Worm (Caenorhabditis elegans) whole organism, L1 larva: ENCODE measurements around the gene F25B3.5.

Source experiments
- C04F5.9 ChIP-seq: sonication (generic microtip); optimal IDR thresholded peaks from 2 replicates; lab custom pipeline; 2016; ENCODE audit warnings: missing genetic modification characterization, missing compliant biosample characterization
- C16A3.4 ChIP-seq: fragments of 150-350 bp; optimal IDR thresholded peaks from 2 replicates; lab custom pipeline; 2014; ENCODE audit warnings: missing biosample characterization, missing genetic modification characterization
- Y116A8C.19 ChIP-seq: sonication (generic microtip); optimal IDR thresholded peaks from 2 replicates; lab custom pipeline; 2016; ENCODE audit warnings: missing compliant biosample characterization, missing genetic modification characterization, borderline replicate concordance
- aha-1 ChIP-seq: fragments of 150-350 bp; optimal IDR thresholded peaks from 2 replicates; lab custom pipeline; 2014; ENCODE audit warnings: missing biosample characterization, missing genetic modification characterization
- blmp-1 ChIP-seq: fragments of 150-350 bp; optimal IDR thresholded peaks from 2 replicates; lab custom pipeline; 2014; ENCODE audit warnings: missing biosample characterization, missing genetic modification characterization
- ceh-8 ChIP-seq: fragments of 200-800 bp; sonication (Bioruptor generic); optimal IDR thresholded peaks from 2 replicates; lab custom pipeline; 2018; ENCODE audit warnings: mild to moderate bottlenecking, missing genetic modification characterization, moderate library complexity, missing compliant biosample characterization
- ces-1 ChIP-seq: fragments of 150-350 bp; optimal IDR thresholded peaks from 2 replicates; lab custom pipeline; 2014; ENCODE audit warnings: missing biosample characterization, missing genetic modification reagents, missing genetic modification characterization
- dsc-1 ChIP-seq: sonication (generic microtip); optimal IDR thresholded peaks from 2 replicates; lab custom pipeline; 2016; ENCODE audit warnings: mild to moderate bottlenecking, missing genetic modification characterization, missing compliant biosample characterization
- efl-1 ChIP-seq, 4 experiments: fragments of 150-350 bp; optimal IDR thresholded peaks in 3 of 4; peaks in 1 of 4; 1 replicate in 1 of 4; 2 replicates in 3 of 4; lab custom pipeline; 2014; ENCODE audit warnings: missing biosample characterization in 2 of 4, missing genetic modification characterization in 2 of 4, missing genetic modification reagents in 2 of 4
- egl-13 ChIP-seq: sonication (generic microtip); optimal IDR thresholded peaks from 2 replicates; lab custom pipeline; 2016; ENCODE audit warnings: missing genotype, missing genetic modification reagents, missing genetic modification characterization, missing compliant biosample characterization
- elt-2 ChIP-seq: sonication (generic microtip); optimal IDR thresholded peaks from 2 replicates; lab custom pipeline; 2016; ENCODE audit warnings: missing genetic modification characterization, mild to moderate bottlenecking, inconsistent platforms, missing compliant biosample characterization, missing genetic modification reagents
- elt-3 ChIP-seq, 6 experiments: fragments of 150-350 bp in 1 of 6; sonication (generic microtip); optimal IDR thresholded peaks; 2 replicates each; lab custom pipeline; 2017 to 2018; ENCODE audit warnings: missing biosample characterization in 6 of 6, missing genetic modification characterization in 6 of 6, inconsistent platforms in 1 of 6
- fos-1 ChIP-seq: fragments of 150-350 bp; optimal IDR thresholded peaks from 2 replicates; lab custom pipeline; 2014; ENCODE audit warnings: missing biosample characterization, missing genetic modification characterization
- grh-1 ChIP-seq: fragments of 200-800 bp; sonication (Bioruptor generic); IDR thresholded peaks from 2 replicates; pipeline ENCODE4 v1.3.6; 2022; ENCODE audit warnings: missing genetic modification reagents, missing genetic modification characterization, missing compliant biosample characterization
- hlh-17 ChIP-seq: fragments of 200-800 bp; sonication (Bioruptor generic); optimal IDR thresholded peaks from 2 replicates; lab custom pipeline; 2018; ENCODE audit warnings: missing genetic modification characterization, mild to moderate bottlenecking, missing compliant biosample characterization, moderate library complexity, borderline replicate concordance
- jun-1 ChIP-seq: fragments of 150-350 bp; optimal IDR thresholded peaks from 2 replicates; lab custom pipeline; 2014; ENCODE audit warnings: missing biosample characterization, missing genetic modification reagents, missing genetic modification characterization
- lin-13 ChIP-seq: fragments of 150-350 bp; optimal IDR thresholded peaks from 2 replicates; lab custom pipeline; 2014; ENCODE audit warnings: missing biosample characterization, missing genetic modification reagents, missing genetic modification characterization
- lin-14 ChIP-seq: fragments of 200-800 bp; sonication (Bioruptor generic); optimal IDR thresholded peaks from 2 replicates; lab custom pipeline; 2018; ENCODE audit warnings: mild to moderate bottlenecking, missing genetic modification characterization, moderate library complexity, missing compliant biosample characterization
- lin-35 ChIP-seq, 2 experiments: fragments of 150-350 bp; optimal IDR thresholded peaks; 2 replicates each; lab custom pipeline; 2014; ENCODE audit warnings: missing biosample characterization in 2 of 2, missing genetic modification characterization in 2 of 2, missing genetic modification reagents in 2 of 2
- lin-39 ChIP-seq: fragments of 150-350 bp; optimal IDR thresholded peaks from 2 replicates; lab custom pipeline; 2014; ENCODE audit warnings: missing biosample characterization, missing genetic modification reagents, missing genetic modification characterization
- mdl-1 ChIP-seq, 2 experiments: fragments of 150-350 bp; optimal IDR thresholded peaks; 2 replicates each; lab custom pipeline; 2014 to 2017; ENCODE audit warnings: missing biosample characterization in 2 of 2, missing genetic modification characterization in 2 of 2, inconsistent platforms in 1 of 2
- nhr-76 ChIP-seq: sonication (generic microtip); optimal IDR thresholded peaks from 2 replicates; lab custom pipeline; 2017; ENCODE audit warnings: missing biosample characterization, missing genetic modification characterization
- nhr-77 ChIP-seq: fragments of 150-350 bp; optimal IDR thresholded peaks from 2 replicates; lab custom pipeline; 2014; ENCODE audit warnings: missing biosample characterization, missing genetic modification characterization
- nhr-90 ChIP-seq: sonication (generic microtip); optimal IDR thresholded peaks from 2 replicates; lab custom pipeline; 2016; ENCODE audit warnings: mild to moderate bottlenecking, missing genetic modification characterization, missing compliant biosample characterization; ENCODE audit not compliant: poor library complexity
- rnt-1 ChIP-seq: sonication (generic microtip); optimal IDR thresholded peaks from 2 replicates; lab custom pipeline; 2016; ENCODE audit warnings: mild to moderate bottlenecking, missing genetic modification characterization, moderate library complexity, missing compliant biosample characterization
- skn-1 ChIP-seq: fragments of 150-350 bp; optimal IDR thresholded peaks from 2 replicates; lab custom pipeline; 2014; ENCODE audit warnings: missing biosample characterization, missing genetic modification characterization
- snu-23 ChIP-seq: sonication (generic microtip); optimal IDR thresholded peaks from 2 replicates; lab custom pipeline; 2016; ENCODE audit warnings: missing genetic modification characterization, missing compliant biosample characterization
- sox-4 ChIP-seq: sonication (generic microtip); optimal IDR thresholded peaks from 2 replicates; lab custom pipeline; 2016; ENCODE audit warnings: missing genetic modification characterization, missing compliant biosample characterization
- sptf-1 ChIP-seq: fragments of 150-350 bp; optimal IDR thresholded peaks from 2 replicates; lab custom pipeline; 2014; ENCODE audit warnings: missing biosample characterization, missing genetic modification characterization
- swsn-7 ChIP-seq: sonication (generic microtip); optimal IDR thresholded peaks from 2 replicates; lab custom pipeline; 2016; ENCODE audit warnings: missing genetic modification characterization, missing compliant biosample characterization
- tbx-2 ChIP-seq: sonication (generic microtip); optimal IDR thresholded peaks from 2 replicates; lab custom pipeline; 2016; ENCODE audit warnings: missing genetic modification characterization, missing compliant biosample characterization
- tlp-1 ChIP-seq: fragments of 150-350 bp; optimal IDR thresholded peaks from 2 replicates; lab custom pipeline; 2014; ENCODE audit warnings: missing biosample characterization, missing genetic modification characterization
- vab-15 ChIP-seq: sonication (generic microtip); optimal IDR thresholded peaks from 2 replicates; lab custom pipeline; 2017; ENCODE audit warnings: missing genotype, mild to moderate bottlenecking, missing genetic modification characterization, missing compliant biosample characterization
- xbp-1 ChIP-seq: sonication (generic microtip); optimal IDR thresholded peaks from 2 replicates; lab custom pipeline; 2016; ENCODE audit warnings: missing genetic modification characterization, missing compliant biosample characterization

Gene F25B3.5

DNA sequence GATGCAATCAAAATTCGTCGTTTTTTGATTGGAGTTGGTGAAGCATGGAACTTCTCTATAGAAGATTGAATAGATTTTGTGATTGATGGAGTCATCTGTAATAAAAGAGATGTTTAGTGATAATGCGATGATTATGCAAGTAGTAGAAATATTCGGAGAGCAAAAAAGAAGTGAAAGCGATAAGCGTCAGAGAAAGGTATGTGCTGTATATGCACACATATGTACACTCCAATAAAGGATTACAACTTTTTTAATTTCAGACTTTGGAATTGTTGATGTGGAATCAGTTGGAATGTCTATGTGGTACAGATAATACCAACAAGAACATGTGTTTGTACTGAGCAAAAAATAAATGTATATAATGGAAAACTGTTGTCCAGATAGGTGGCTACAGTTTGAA is at the start of gene F25B3.5:
Gene F25B3.5, minus strand, starts transcription at position 101 of the 400 bp plus-strand sequence.
- TF ChIP-seq C16A3.4 (tag; lab: Kevin White, UChicago) (no peak), nhr-77 (tag; lab: Kevin White, UChicago) (no peak), xbp-1 (no peak), mdl-1 (tag; optimal IDR thresholded peaks at IDR 0.05; lab: Kevin White, UChicago) (no peak), jun-1 (tag; lab: Kevin White, UChicago) (no peak), egl-13 (tag; lab: Kevin White, UChicago) (no peak), elt-2 (tag; lab: Kevin White, UChicago) (peak; percentile 41), rnt-1 (tag; lab: Kevin White, UChicago) (no peak)

DNA sequence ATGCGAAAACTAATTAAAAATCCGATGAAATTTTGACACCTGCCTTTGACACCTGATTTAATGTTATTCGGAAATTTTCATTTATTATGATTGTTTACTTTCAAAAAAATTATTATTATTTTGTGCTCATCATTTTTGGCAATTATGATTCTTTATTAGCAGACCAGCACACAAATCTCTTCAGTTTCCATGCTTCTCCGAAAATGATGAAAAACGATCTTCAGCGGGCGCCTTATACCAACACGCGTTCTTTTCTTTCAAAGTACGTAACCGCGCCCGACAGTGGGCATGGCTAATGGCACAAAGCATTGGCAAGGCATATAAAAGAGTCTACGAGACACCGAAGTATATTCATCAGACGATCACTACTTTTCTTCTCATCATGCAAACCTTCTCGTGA is 49.8 kb upstream of the F25B3.5 start, which contains the start of gene idpc-6:
Gene idpc-6, plus strand, starts transcription at position 301 of the 400 bp plus-strand sequence.
- TF ChIP-seq tlp-1 (tag; lab: Kevin White, UChicago) (no peak), mdl-1 (tag; optimal IDR thresholded peaks at IDR 0.05; lab: Kevin White, UChicago) (no peak), lin-39 (tag; lab: Kevin White, UChicago) (no peak), aha-1 (tag; lab: Kevin White, UChicago) (no peak), grh-1 (GFP tag; lab: Robert Waterston, UW) (no peak), C04F5.9 (tag; lab: Kevin White, UChicago) (no peak), dsc-1 (tag; lab: Kevin White, UChicago) (no peak), fos-1 (tag; lab: Kevin White, UChicago) (no peak), snu-23 (GFP tag; lab: Kevin White, UChicago) (no peak), skn-1 (no peak), lin-13 (no peak), lin-35 (GFP tag; optimal IDR thresholded peaks at IDR 0.05; lab: Kevin White, UChicago) (no peak), Y116A8C.19 (tag; lab: Kevin White, UChicago) (no peak), ces-1 (GFP tag; lab: Kevin White, UChicago) (no peak), sox-4 (tag; lab: Kevin White, UChicago) (no peak), sptf-1 (no peak), nhr-90 (tag; lab: Kevin White, UChicago) (no peak), tbx-2 (no peak)

DNA sequence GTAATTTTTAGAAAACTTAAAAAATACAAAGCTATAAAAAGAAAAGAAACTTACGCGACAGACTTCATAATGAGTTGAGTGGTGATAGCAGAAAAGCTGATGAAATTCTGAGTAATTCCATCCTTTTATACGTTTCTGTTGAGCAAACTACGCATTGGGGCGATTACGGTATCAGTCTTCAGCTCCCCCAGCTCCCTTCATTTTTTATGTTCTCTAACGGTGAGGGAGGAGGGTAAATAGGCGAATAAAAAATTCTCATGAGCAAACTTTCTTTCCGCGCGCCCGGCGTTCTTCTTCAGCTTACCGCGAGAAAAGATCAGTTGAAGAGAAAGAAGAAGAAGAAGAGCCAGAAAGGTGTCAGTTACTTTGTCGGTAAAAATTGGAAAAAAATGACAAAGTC is 48.8 kb upstream of the F25B3.5 start, which contains the start of gene idpc-7:
Gene idpc-7, minus strand, starts transcription at position 101 of the 400 bp plus-strand sequence.
- TF ChIP-seq blmp-1 (tag; lab: Kevin White, UChicago) = no peak
- TF ChIP-seq Y116A8C.19 (tag; lab: Kevin White, UChicago) = no peak
- TF ChIP-seq skn-1 = no peak
- no peak for TF ChIP-seq elt-3 (tag; optimal IDR thresholded peaks at IDR 0.05; lab: Kevin White, UChicago)
- no peak for TF ChIP-seq efl-1 (optimal IDR thresholded peaks at IDR 0.05; lab: Kevin White, UChicago)
- peak in 1 of 2 experiments; percentile 5 for TF ChIP-seq efl-1 (GFP tag; optimal IDR thresholded peaks at IDR 0.05 in 1 of 2; lab: Kevin White, UChicago)

DNA sequence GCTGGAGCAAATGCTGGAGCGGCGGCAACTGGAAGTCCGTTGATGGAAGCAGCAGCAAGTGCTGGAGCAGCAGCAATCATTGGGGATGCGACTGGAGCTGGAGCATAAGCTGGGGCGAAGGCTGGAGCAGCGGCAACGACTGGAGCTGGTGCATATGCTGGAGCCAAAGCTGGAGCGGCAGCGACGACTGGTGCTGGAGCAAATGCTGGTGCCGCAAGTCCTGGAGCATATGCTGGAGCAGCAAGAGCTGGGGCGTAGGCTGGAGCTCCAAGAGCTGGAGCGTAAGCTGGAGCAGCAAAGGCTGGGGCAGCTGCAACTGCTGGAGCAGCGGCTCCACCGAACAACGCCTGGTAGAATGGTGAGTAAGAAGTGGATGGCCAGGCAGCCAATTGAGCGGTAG is 48.3 kb upstream of the F25B3.5 start:
- TF ChIP-seq ceh-8 (GFP tag; lab: Kevin White, UChicago) = peak; percentile 7
- TF ChIP-seq dsc-1 (tag; lab: Kevin White, UChicago) = no peak
- TF ChIP-seq C16A3.4 (tag; lab: Kevin White, UChicago) = no peak

DNA sequence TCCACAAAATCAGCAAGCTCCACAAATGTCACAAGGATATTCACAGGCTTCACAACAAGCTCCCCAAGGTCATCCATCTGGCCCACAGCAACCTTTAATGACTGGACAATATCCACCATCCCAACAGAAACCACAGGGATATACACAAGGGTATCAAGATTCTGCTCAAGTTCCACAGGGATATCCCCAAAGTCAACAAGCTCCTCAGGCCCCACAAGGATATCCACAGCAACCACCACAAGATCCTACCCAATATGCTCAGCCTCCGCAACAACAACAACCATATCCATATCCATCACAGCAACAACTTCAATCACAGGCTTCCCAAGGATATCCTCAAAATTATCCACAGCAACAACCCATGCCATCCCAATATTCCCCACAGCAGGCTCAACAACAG is 46.6 kb upstream of the F25B3.5 start:
- TF ChIP-seq vab-15 = no peak
- TF ChIP-seq swsn-7 = no peak
- TF ChIP-seq hlh-17 (GFP tag; lab: Kevin White, UChicago) = no peak
- TF ChIP-seq nhr-76 (tag; lab: Kevin White, UChicago) = no peak
- TF ChIP-seq lin-14 (GFP tag; lab: Kevin White, UChicago) = no peak
